Worm (Caenorhabditis elegans): ENCODE results near the gene irg-8.
A peak's percentile ranks its signal among the peaks of the same experiment; 100 is the strongest.

Gene irg-8

ce11 chrV:457839-458238, 40.3 kb upstream of the irg-8 start:
- TF ChIP-seq pha-4 (tag; optimal IDR thresholded peaks at IDR 0.05) (peak; percentile 45), egl-5 (tag; optimal IDR thresholded peaks at IDR 0.05) (no peak), fkh-2 (tag; optimal IDR thresholded peaks at IDR 0.05) (no peak), fos-1 (tag; optimal IDR thresholded peaks at IDR 0.05) (no peak), ceh-28 (tag; optimal IDR thresholded peaks at IDR 0.05) (no peak), ama-1 (optimal IDR thresholded peaks at IDR 0.05) (no peak), elt-2 (tag; optimal IDR thresholded peaks at IDR 0.05) (peak; percentile 15), mdl-1 (tag; optimal IDR thresholded peaks at IDR 0.05) (no peak), nhr-77 (tag; optimal IDR thresholded peaks at IDR 0.05) (no peak)

ce11 chrV:453569-453968, 36.1 kb upstream of the irg-8 start, which contains the start of gene nhr-98:
nhr-98 (plus strand) TSS chrV:453869.
- no peak for TF ChIP-seq ama-1 (optimal IDR thresholded peaks at IDR 0.05)
- peak; percentile 2 for TF ChIP-seq pha-4 (tag; optimal IDR thresholded peaks at IDR 0.05)

- peak; percentile 35 for TF ChIP-seq elt-2 (tag; optimal IDR thresholded peaks at IDR 0.05)
- TF ChIP-seq ceh-28 (tag; optimal IDR thresholded peaks at IDR 0.05) = no peak
- peak; percentile 27 for TF ChIP-seq pha-4 (tag; optimal IDR thresholded peaks at IDR 0.05)
Observed at ce11 chrV:450757-451501, 33.4 kb upstream of the irg-8 start, which contains the start of gene nhr-123. nhr-123 (plus strand) TSS chrV:451451.

ce11 chrV:449685-450084, 32.2 kb upstream of the irg-8 start, which contains the start of gene M02H5.8:
M02H5.8 (plus strand) TSS chrV:449981.
- TF ChIP-seq nhr-77 (tag; optimal IDR thresholded peaks at IDR 0.05) (no peak), nhr-76 (tag; optimal IDR thresholded peaks at IDR 0.05) (no peak), pqm-1 (tag; optimal IDR thresholded peaks at IDR 0.05) (peak; percentile 47), elt-2 (tag; optimal IDR thresholded peaks at IDR 0.05) (peak; percentile 57)

ce11 chrV:449130-449529, 31.6 kb upstream of the irg-8 start, which contains the start of gene srh-35:
srh-35 (minus strand) TSS chrV:449230.
- TF ChIP-seq tbx-2 (tag; optimal IDR thresholded peaks at IDR 0.05) = no peak
- no peak for TF ChIP-seq ceh-16 (tag; optimal IDR thresholded peaks at IDR 0.05)
- no peak for TF ChIP-seq hmg-11 (tag; optimal IDR thresholded peaks at IDR 0.05)
- TF ChIP-seq ceh-82 (tag; optimal IDR thresholded peaks at IDR 0.05) = no peak
- TF ChIP-seq pha-4 (tag; optimal IDR thresholded peaks at IDR 0.05) = no peak
- no peak for TF ChIP-seq aly-2 (tag; optimal IDR thresholded peaks at IDR 0.05)
- no peak for TF ChIP-seq snpc-4 (tag; optimal IDR thresholded peaks at IDR 0.05)
- no peak for TF ChIP-seq nhr-67 (tag; optimal IDR thresholded peaks at IDR 0.05)

- no peak for TF ChIP-seq nhr-43 (tag; optimal IDR thresholded peaks at IDR 0.05; ENCODE audit: poor library complexity, severe bottlenecking)
- no peak for TF ChIP-seq ztf-11 (tag; optimal IDR thresholded peaks at IDR 0.05)
- TF ChIP-seq lin-15B (tag; optimal IDR thresholded peaks at IDR 0.05) = no peak
- TF ChIP-seq nhr-25 (tag; optimal IDR thresholded peaks at IDR 0.05) = no peak
- no peak for TF ChIP-seq nhr-67 (tag; optimal IDR thresholded peaks at IDR 0.05)
- no peak for TF ChIP-seq ama-1 (optimal IDR thresholded peaks at IDR 0.05)
- TF ChIP-seq ZK546.5 (tag; optimal IDR thresholded peaks at IDR 0.05) = no peak
Observed at ce11 chrV:446988-447387, 29.5 kb upstream of the irg-8 start.

- no peak for TF ChIP-seq elt-3 (tag; optimal IDR thresholded peaks at IDR 0.05)
- TF ChIP-seq skn-1 (tag; optimal IDR thresholded peaks at IDR 0.05) = no peak
- no peak for TF ChIP-seq ama-1 (optimal IDR thresholded peaks at IDR 0.05)
- no peak for TF ChIP-seq nhr-23 (tag; optimal IDR thresholded peaks at IDR 0.05)
- TF ChIP-seq ceh-9 (tag; optimal IDR thresholded peaks at IDR 0.05) = no peak
- TF ChIP-seq snpc-4 (tag; optimal IDR thresholded peaks at IDR 0.05) = no peak
- TF ChIP-seq elt-2 (tag; optimal IDR thresholded peaks at IDR 0.05) = no peak
- TF ChIP-seq mml-1 (tag; optimal IDR thresholded peaks at IDR 0.05) = no peak
- no peak for TF ChIP-seq ceh-28 (tag; optimal IDR thresholded peaks at IDR 0.05)
- no peak for TF ChIP-seq elt-1 (tag; optimal IDR thresholded peaks at IDR 0.05)
- no peak for TF ChIP-seq lin-15B (tag; optimal IDR thresholded peaks at IDR 0.05)
- TF ChIP-seq ceh-82 (tag; optimal IDR thresholded peaks at IDR 0.05) = no peak
- TF ChIP-seq nhr-43 (tag; optimal IDR thresholded peaks at IDR 0.05; ENCODE audit: poor library complexity, severe bottlenecking) = no peak
- TF ChIP-seq daf-12 (tag; optimal IDR thresholded peaks at IDR 0.05) = no peak
- TF ChIP-seq ztf-4 (tag; optimal IDR thresholded peaks at IDR 0.05) = no peak
- no peak for TF ChIP-seq fkh-10 (GFP tag; optimal IDR thresholded peaks at IDR 0.05)
- TF ChIP-seq R02D3.7 (tag; optimal IDR thresholded peaks at IDR 0.05) = no peak
- no peak for TF ChIP-seq egl-27 (tag; optimal IDR thresholded peaks at IDR 0.05)
- no peak for TF ChIP-seq ztf-11 (tag; optimal IDR thresholded peaks at IDR 0.05)
- no peak for TF ChIP-seq fkh-2 (tag; optimal IDR thresholded peaks at IDR 0.05)
Observed at ce11 chrV:446574-446973, 29.1 kb upstream of the irg-8 start, which contains the start of gene srh-34. srh-34 (minus strand) TSS chrV:446674.
